Worm (Caenorhabditis elegans) whole organism, mixed stage, embryonic: ENCODE measurements around the gene rpl-16.

Experiments used
- bed-3 ChIP-seq: fragments of 200-800 bp; sonication (Bioruptor generic); optimal IDR thresholded peaks from 3 replicates; lab custom pipeline; 2018; ENCODE audit warnings: mild to moderate bottlenecking, missing genetic modification characterization, moderate library complexity, missing compliant biosample characterization
- ces-1 ChIP-seq: fragments of 150-350 bp; optimal IDR thresholded peaks from 2 replicates; lab custom pipeline; 2014; ENCODE audit warnings: missing biosample characterization, missing genetic modification reagents, missing genetic modification characterization
- elt-3 ChIP-seq: fragments of 150-350 bp; optimal IDR thresholded peaks from 2 replicates; lab custom pipeline; 2014; ENCODE audit warnings: missing biosample characterization, missing genetic modification characterization
- nhr-2 ChIP-seq: fragments of 150-350 bp; optimal IDR thresholded peaks from 2 replicates; lab custom pipeline; 2014; ENCODE audit warnings: missing biosample characterization, missing genetic modification characterization
- nhr-76 ChIP-seq: sonication (generic microtip); optimal IDR thresholded peaks from 2 replicates; lab custom pipeline; 2017; ENCODE audit warnings: missing biosample characterization, missing genetic modification characterization
- sem-2 ChIP-seq: fragments of 200-800 bp; sonication (Bioruptor generic); optimal IDR thresholded peaks from 2 replicates; lab custom pipeline; 2018; ENCODE audit warnings: mild to moderate bottlenecking, missing genetic modification characterization, missing compliant biosample characterization

DNA sequence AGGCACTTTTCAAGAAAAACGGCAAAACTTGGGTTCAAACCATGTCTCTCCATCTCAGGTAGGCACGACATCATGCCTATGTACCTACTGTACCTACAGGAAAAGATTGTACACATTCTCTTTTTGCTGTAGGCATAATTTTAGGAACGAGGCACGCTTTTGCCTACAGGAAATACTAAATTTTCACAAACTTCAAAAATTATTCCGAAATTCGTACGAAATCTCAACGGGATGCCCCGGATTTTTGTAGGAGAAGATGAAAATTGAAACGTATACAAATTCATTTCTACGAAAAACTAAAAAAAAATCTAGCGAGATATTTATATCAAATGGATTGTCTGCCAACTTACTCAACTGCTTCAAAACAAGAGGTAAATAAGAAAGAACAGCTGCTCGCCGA is 44.6 kb upstream of the rpl-16 start, which contains the start of gene C54C6.11:
- TF ChIP-seq nhr-2 = no peak
- TF ChIP-seq ces-1 (GFP tag; lab: Kevin White, UChicago) = no peak
- TF ChIP-seq sem-2 (GFP tag; lab: Kevin White, UChicago) = no peak
- TF ChIP-seq bed-3 (GFP tag; lab: Kevin White, UChicago) = no peak
- no peak for TF ChIP-seq nhr-76
- TF ChIP-seq elt-3 (tag; lab: Kevin White, UChicago) = no peak
